Worm (Caenorhabditis elegans) whole organism, young adult: ENCODE measurements around the gene chil-10.

Experiments used
- F52B5.7 ChIP-seq: sonication (generic microtip); optimal IDR thresholded peaks from 2 replicates; lab custom pipeline; 2016; ENCODE audit warnings: mild to moderate bottlenecking, missing genetic modification characterization, missing compliant biosample characterization
- Y67H2A.10 ChIP-seq: fragments of 200-800 bp; sonication (Bioruptor generic); conservative IDR thresholded peaks from 2 replicates; pipeline ENCODE4 v1.3.6; 2022; ENCODE audit warnings: missing genetic modification reagents, missing genetic modification characterization, missing compliant biosample characterization
- atf-7 ChIP-seq: sonication (generic microtip); optimal IDR thresholded peaks from 2 replicates; lab custom pipeline; 2017; ENCODE audit warnings: mild to moderate bottlenecking, missing genetic modification characterization, missing compliant biosample characterization
- ceh-100 ChIP-seq: fragments of 200-800 bp; sonication (Bioruptor generic); IDR thresholded peaks from 2 replicates; pipeline ENCODE4 v1.3.6; 2022; ENCODE audit warnings: missing genetic modification reagents, missing genetic modification characterization, missing compliant biosample characterization
- ceh-27 ChIP-seq: fragments of 200-800 bp; sonication (Bioruptor generic); optimal IDR thresholded peaks from 2 replicates; lab custom pipeline; 2018; ENCODE audit warnings: mild to moderate bottlenecking, missing genetic modification characterization, moderate library complexity, missing compliant biosample characterization
- ceh-58 ChIP-seq: fragments of 200-800 bp; sonication (Bioruptor generic); IDR thresholded peaks from 2 replicates; pipeline ENCODE4 v1.3.6; 2022; ENCODE audit warnings: missing genetic modification characterization, missing compliant biosample characterization
- egl-44 ChIP-seq: fragments of 200-800 bp; sonication (Bioruptor generic); IDR thresholded peaks from 2 replicates; pipeline ENCODE4 v1.3.6; 2022; ENCODE audit warnings: missing genetic modification reagents, missing genetic modification characterization, missing compliant biosample characterization
- him-1 ChIP-seq: sonication (generic microtip); optimal IDR thresholded peaks from 2 replicates; lab custom pipeline; 2016; ENCODE audit warnings: missing genotype, missing genetic modification reagents, missing genetic modification characterization, missing compliant biosample characterization
- lir-1 ChIP-seq: fragments of 200-800 bp; sonication (Bioruptor generic); conservative IDR thresholded peaks from 2 replicates; pipeline ENCODE4 v1.3.6; 2022; ENCODE audit warnings: missing genetic modification reagents, missing genetic modification characterization, missing compliant biosample characterization
- nhr-80 ChIP-seq: sonication (generic microtip); optimal IDR thresholded peaks from 2 replicates; lab custom pipeline; 2016; ENCODE audit warnings: missing genetic modification characterization, missing compliant biosample characterization
- ztf-18 ChIP-seq: sonication (generic microtip); optimal IDR thresholded peaks from 2 replicates; lab custom pipeline; 2016; ENCODE audit warnings: missing genotype, mild to moderate bottlenecking, missing genetic modification characterization, missing compliant biosample characterization
- ztf-25 ChIP-seq: fragments of 200-800 bp; sonication (Bioruptor generic); IDR thresholded peaks from 2 replicates; pipeline ENCODE4 v1.3.6; 2022; ENCODE audit warnings: missing genetic modification reagents, missing genetic modification characterization, missing compliant biosample characterization

Gene chil-10

ce11 chrX:1004037-1004436, 46.4 kb downstream of the chil-10 start, which contains the start of gene cutl-21:
cutl-21 (plus strand) TSS chrX:1004337.
- TF ChIP-seq him-1 (no peak), lir-1 (no peak), egl-44 (no peak)

- TF ChIP-seq F52B5.7 (tag; lab: Kevin White, UChicago), result no peak
- no peak for TF ChIP-seq ceh-27 (GFP tag; lab: Kevin White, UChicago)
- TF ChIP-seq Y67H2A.10 (GFP tag; lab: Robert Waterston, UW), result no peak
- TF ChIP-seq ceh-100 (GFP tag; lab: Robert Waterston, UW), result no peak
- no peak for TF ChIP-seq atf-7 (tag; lab: Kevin White, UChicago)
These were observed 47.3 kb downstream of the chil-10 start for ce11 chrX:1005026-1005425.

- TF ChIP-seq ztf-18 (tag; lab: Kevin White, UChicago), result no peak
- TF ChIP-seq ztf-25 (GFP tag; lab: Robert Waterston, UW), result no peak
- 0 out of 2 replicates have a peak, but pooled peaks have one; percentile 22 for TF ChIP-seq ceh-58 (GFP tag; lab: Robert Waterston, UW)
- TF ChIP-seq nhr-80 (tag; lab: Kevin White, UChicago), result peak; percentile 48
These were observed 51.8 kb downstream of the chil-10 start for ce11 chrX:1009512-1009911.
